Fruit fly (Drosophila melanogaster): ENCODE results near the gene CG6293.

DNA sequence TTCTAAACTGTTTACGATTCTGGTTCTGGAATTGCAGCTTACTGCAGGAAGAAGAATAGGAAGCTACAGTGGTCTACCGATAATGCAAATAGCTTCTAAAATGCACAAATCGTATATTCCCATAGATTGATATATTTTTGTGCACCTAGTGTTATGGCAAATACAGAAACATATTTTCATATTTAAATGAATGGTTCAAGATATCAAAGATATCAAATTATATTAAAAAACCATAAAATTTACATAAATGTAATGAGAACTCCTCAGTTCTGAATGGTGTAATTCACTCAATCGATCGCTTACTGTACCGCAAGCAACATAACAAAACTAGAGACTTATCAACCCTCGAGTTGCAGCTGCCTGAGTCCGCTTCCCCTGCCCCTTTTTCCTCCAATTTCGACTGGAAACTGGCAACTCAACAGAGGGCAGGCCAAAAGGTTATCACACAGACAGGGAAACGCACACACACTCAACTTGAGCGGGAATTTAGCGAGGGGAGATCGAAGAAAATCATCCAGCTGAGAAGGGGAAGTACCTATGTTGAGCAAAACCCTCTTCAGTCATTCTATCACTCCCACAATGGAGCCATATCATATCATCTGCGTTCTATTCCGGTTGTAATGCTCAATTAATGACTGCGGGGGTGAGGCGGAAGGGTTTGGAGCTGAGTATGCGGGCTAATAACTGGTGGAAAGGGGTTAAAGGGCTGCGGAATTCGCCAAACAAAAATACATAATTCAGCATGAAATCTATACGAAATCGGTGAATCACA is 42.7 kb upstream of the CG6293 start:
- peak; percentile 43 for TF ChIP-seq esn (GFP tag; optimal IDR thresholded peaks at IDR 0.05)
- TF ChIP-seq CG6854 (GFP tag; optimal IDR thresholded peaks at IDR 0.05), result no peak
- TF ChIP-seq eg (GFP tag; IDR thresholded peaks at IDR 0.05), result no peak
- peak; percentile 2 for TF ChIP-seq CG34406 (GFP tag; optimal IDR thresholded peaks at IDR 0.05)
